Worm (Caenorhabditis elegans) whole organism, L4/young adult: ENCODE measurements around the gene noca-2.

Source experiments
- dao-5 ChIP-seq: sonication (generic microtip); optimal IDR thresholded peaks from 2 replicates; lab custom pipeline; 2016; ENCODE audit warnings: missing genotype, missing genetic modification characterization, moderate library complexity, missing compliant biosample characterization
- him-1 ChIP-seq: sonication (generic microtip); optimal IDR thresholded peaks from 2 replicates; lab custom pipeline; 2016; ENCODE audit warnings: missing genotype, missing genetic modification reagents, missing genetic modification characterization, missing compliant biosample characterization

ce11 chrX:11665522-11666017 is 1.4 kb upstream of the noca-2 start:
- TF ChIP-seq him-1 (tag; lab: Kevin White, UChicago) = no peak
- TF ChIP-seq dao-5 (tag; lab: Kevin White, UChicago) = no peak
